Fruit fly (Drosophila melanogaster) whole organism, embryonic: ENCODE measurements around the gene CG4017.

ENCODE experiments used
- Asciz ChIP-seq: fragments of 200-800 bp; sonication (Bioruptor generic); optimal IDR thresholded peaks from 2 replicates; lab custom pipeline; 2017; ENCODE audit warnings: missing biosample characterization, mild to moderate bottlenecking, missing genetic modification characterization, missing genetic modification reagents
- CG1024 ChIP-seq: fragments of 200-800 bp; sonication (Bioruptor generic); IDR thresholded peaks from 2 replicates; pipeline ENCODE4 v1.3.6; 2022; ENCODE audit warnings: missing biosample characterization, missing genetic modification characterization
- CG10543 ChIP-seq: fragments of 200-800 bp; sonication (Bioruptor generic); optimal IDR thresholded peaks from 3 replicates; lab custom pipeline; 2017; ENCODE audit warnings: missing biosample characterization, mild to moderate bottlenecking, missing genetic modification characterization, moderate library complexity
- CG12155 ChIP-seq: fragments of 200-800 bp; sonication (Bioruptor generic); optimal IDR thresholded peaks from 3 replicates; lab custom pipeline; 2016; ENCODE audit warnings: missing biosample characterization, missing genetic modification characterization
- CG12236 ChIP-seq: fragments of 200-800 bp; sonication (Bioruptor generic); optimal IDR thresholded peaks from 2 replicates; lab custom pipeline; 2016; ENCODE audit warnings: missing biosample characterization, missing genetic modification characterization
- CG13624 ChIP-seq: fragments of 200-800 bp; sonication (Bioruptor generic); optimal IDR thresholded peaks from 2 replicates; lab custom pipeline; 2016; ENCODE audit warnings: missing biosample characterization, missing genetic modification characterization
- CG17568 ChIP-seq: fragments of 200-800 bp; sonication (Bioruptor generic); optimal IDR thresholded peaks from 2 replicates; lab custom pipeline; 2018; ENCODE audit warnings: missing biosample characterization, mild to moderate bottlenecking, missing genetic modification characterization, moderate library complexity
- CG2116 ChIP-seq: fragments of 200-800 bp; sonication (Bioruptor generic); optimal IDR thresholded peaks from 3 replicates; lab custom pipeline; 2018; ENCODE audit warnings: missing biosample characterization, mild to moderate bottlenecking, missing genetic modification characterization
- CG2129 ChIP-seq: fragments of 200-800 bp; sonication (Bioruptor generic); IDR thresholded peaks from 2 replicates; pipeline ENCODE4 v1.3.6; 2022; ENCODE audit warnings: missing biosample characterization, missing genetic modification characterization; ENCODE audit not compliant: partially characterized antibody
- CG30403 ChIP-seq: fragments of 200-800 bp; sonication (Bioruptor generic); optimal IDR thresholded peaks from 3 replicates; lab custom pipeline; 2016; ENCODE audit warnings: missing biosample characterization, missing genetic modification characterization
- CG3065 ChIP-seq: fragments of 200-800 bp; sonication (Bioruptor generic); optimal IDR thresholded peaks from 2 replicates; lab custom pipeline; 2016; ENCODE audit warnings: missing biosample characterization, missing genetic modification characterization
- CG31365 ChIP-seq: fragments of 200-800 bp; sonication (Bioruptor generic); optimal IDR thresholded peaks from 2 replicates; lab custom pipeline; 2018; ENCODE audit warnings: missing biosample characterization, mild to moderate bottlenecking, missing genetic modification characterization
- CG32532 ChIP-seq: fragments of 200-800 bp; sonication (Bioruptor generic); IDR thresholded peaks from 2 replicates; pipeline ENCODE4 v1.3.6; 2022; ENCODE audit warnings: missing biosample characterization, missing genetic modification characterization
- CG33213 ChIP-seq: fragments of 200-800 bp; sonication (Bioruptor generic); optimal IDR thresholded peaks from 3 replicates; lab custom pipeline; 2016; ENCODE audit warnings: missing biosample characterization, missing genetic modification characterization
- CG34224 ChIP-seq: fragments of 200-800 bp; sonication (Bioruptor generic); IDR thresholded peaks from 3 replicates; pipeline ENCODE4 v1.3.6; 2022; ENCODE audit warnings: missing biosample characterization, missing genetic modification characterization; ENCODE audit not compliant: partially characterized antibody
- CG7786 ChIP-seq: fragments of 200-800 bp; sonication (Bioruptor generic); optimal IDR thresholded peaks from 2 replicates; lab custom pipeline; 2016; ENCODE audit warnings: missing biosample characterization, missing genetic modification characterization
- CG8089 ChIP-seq: fragments of 200-800 bp; sonication (Bioruptor generic); optimal IDR thresholded peaks from 3 replicates; lab custom pipeline; 2016; ENCODE audit warnings: missing biosample characterization, missing genetic modification characterization
- Fer1 ChIP-seq: fragments of 200-800 bp; sonication (Bioruptor generic); optimal IDR thresholded peaks from 2 replicates; lab custom pipeline; 2017; ENCODE audit warnings: missing biosample characterization, mild to moderate bottlenecking, missing genetic modification characterization
- Fer2 ChIP-seq: fragments of 200-800 bp; sonication (Bioruptor generic); optimal IDR thresholded peaks from 2 replicates; lab custom pipeline; 2018; ENCODE audit warnings: missing biosample characterization, mild to moderate bottlenecking, missing genetic modification characterization, moderate library complexity
- Gsc ChIP-seq: fragments of 200-800 bp; sonication (Bioruptor generic); IDR thresholded peaks from 2 replicates; pipeline ENCODE4 v1.3.6; 2022; ENCODE audit warnings: missing biosample characterization, missing genetic modification characterization
- HLH3B ChIP-seq: fragments of 200-800 bp; sonication (Bioruptor generic); IDR thresholded peaks from 2 replicates; pipeline ENCODE4 v1.3.6; 2022; ENCODE audit warnings: missing biosample characterization, missing genetic modification characterization
- Lpt ChIP-seq: fragments of >200 bp; optimal IDR thresholded peaks from 2 replicates; lab custom pipeline; 2018; ENCODE audit warnings: missing biosample characterization, missing genetic modification characterization
- MBD-R2 ChIP-seq: fragments of 200-800 bp; sonication (Bioruptor generic); IDR thresholded peaks from 2 replicates; pipeline ENCODE4 v1.3.6; 2022; ENCODE audit warnings: missing biosample characterization, missing genetic modification characterization
- Neu2 ChIP-seq: fragments of 200-800 bp; sonication (Bioruptor generic); optimal IDR thresholded peaks from 3 replicates; lab custom pipeline; 2016; ENCODE audit warnings: missing biosample characterization, missing genetic modification characterization, borderline replicate concordance
- NfI ChIP-seq: fragments of 200-800 bp; sonication (Bioruptor generic); optimal IDR thresholded peaks from 3 replicates; lab custom pipeline; 2018; ENCODE audit warnings: missing biosample characterization, mild to moderate bottlenecking, missing genetic modification characterization, moderate library complexity
- Rfx ChIP-seq: fragments of 200-800 bp; sonication (Bioruptor generic); IDR thresholded peaks from 2 replicates; pipeline ENCODE4 v1.3.6; 2022; ENCODE audit warnings: missing biosample characterization, missing genetic modification characterization
- Side ChIP-seq: fragments of 200-800 bp; sonication (Bioruptor generic); optimal IDR thresholded peaks from 2 replicates; lab custom pipeline; 2016; ENCODE audit warnings: missing biosample characterization, missing genetic modification characterization
- Stat92E ChIP-seq, 3 experiments: fragments of >200 bp in 2 of 3; fragments of 200-800 bp in 1 of 3; sonication (Bioruptor generic) in 1 of 3; optimal IDR thresholded peaks; 2 replicates each; lab custom pipeline; 2017 to 2019; ENCODE audit warnings: missing biosample characterization in 3 of 3, missing genetic modification characterization in 3 of 3, mild to moderate bottlenecking in 1 of 3, moderate library complexity in 1 of 3
- Trl ChIP-seq, 3 experiments: fragments of >200 bp in 2 of 3; fragments of 200-800 bp in 1 of 3; sonication (Bioruptor generic) in 1 of 3; optimal IDR thresholded peaks; 2 replicates in 1 of 3; 3 replicates in 2 of 3; lab custom pipeline; 2016 to 2017; ENCODE audit warnings: missing biosample characterization in 1 of 3, missing genetic modification characterization in 1 of 3
- ash1 ChIP-seq: fragments of 200-800 bp; sonication (Bioruptor generic); optimal IDR thresholded peaks from 2 replicates; lab custom pipeline; 2018; ENCODE audit warnings: missing biosample characterization, mild to moderate bottlenecking, missing genetic modification characterization
- bowl ChIP-seq: fragments of 200-800 bp; sonication (Bioruptor generic); IDR thresholded peaks from 2 replicates; pipeline ENCODE4 v1.3.6; 2022; ENCODE audit warnings: missing biosample characterization, missing genetic modification characterization
- chm ChIP-seq: fragments of 200-800 bp; sonication (Bioruptor generic); IDR thresholded peaks from 2 replicates; pipeline ENCODE4 v1.3.6; 2022; ENCODE audit warnings: missing biosample characterization, missing genetic modification characterization
- gfzf ChIP-seq: fragments of 200-800 bp; sonication (Bioruptor generic); optimal IDR thresholded peaks from 2 replicates; lab custom pipeline; 2016; ENCODE audit warnings: missing biosample characterization, mild to moderate bottlenecking, missing genetic modification characterization, moderate library complexity
- hbn ChIP-seq: fragments of 200-800 bp; sonication (Bioruptor generic); IDR thresholded peaks from 2 replicates; pipeline ENCODE4 v1.3.6; 2022; ENCODE audit warnings: missing biosample characterization, missing genetic modification characterization; ENCODE audit not compliant: partially characterized antibody
- her ChIP-seq: fragments of 200-800 bp; sonication (Bioruptor generic); optimal IDR thresholded peaks from 2 replicates; lab custom pipeline; 2016; ENCODE audit warnings: missing biosample characterization, missing genetic modification characterization
- inv ChIP-seq: fragments of 200-800 bp; sonication (Bioruptor generic); IDR thresholded peaks from 2 replicates; pipeline ENCODE4 v1.3.6; 2022; ENCODE audit warnings: missing biosample characterization, missing genetic modification characterization; ENCODE audit not compliant: partially characterized antibody
- jigr1 ChIP-seq: fragments of 200-800 bp; sonication (Bioruptor generic); IDR thresholded peaks from 3 replicates; pipeline ENCODE4 v1.3.6; 2022; ENCODE audit warnings: missing biosample characterization, missing genetic modification characterization
- nau ChIP-seq: fragments of 200-800 bp; sonication (Bioruptor generic); optimal IDR thresholded peaks from 3 replicates; lab custom pipeline; 2017; ENCODE audit warnings: missing biosample characterization, mild to moderate bottlenecking, missing genetic modification characterization, missing genetic modification reagents
- nerfin-1 ChIP-seq: fragments of 200-800 bp; sonication (Bioruptor generic); optimal IDR thresholded peaks from 3 replicates; lab custom pipeline; 2019; ENCODE audit warnings: missing biosample characterization, mild to moderate bottlenecking, missing genetic modification characterization, moderate library complexity
- pan ChIP-seq, 4 experiments: fragments of >200 bp in 3 of 4; fragments of 200-800 bp in 1 of 4; sonication (Bioruptor generic) in 1 of 4; optimal IDR thresholded peaks in 3 of 4; IDR thresholded peaks in 1 of 4; 2 replicates each; pipeline versions ENCODE4 v1.3.6 to Lab custom; 2017 to 2022; ENCODE audit warnings: missing biosample characterization in 2 of 4, missing genetic modification characterization in 2 of 4, mixed read lengths in 1 of 4
- prd ChIP-seq, 3 experiments: fragments of >200 bp in 2 of 3; fragments of 200-800 bp in 1 of 3; sonication (Bioruptor generic) in 1 of 3; optimal IDR thresholded peaks in 2 of 3; IDR thresholded peaks in 1 of 3; 2 replicates in 2 of 3; 3 replicates in 1 of 3; pipeline versions ENCODE4 v1.3.6 to Lab custom; 2017 to 2022; ENCODE audit warnings: missing biosample characterization in 1 of 3, missing genetic modification characterization in 1 of 3
- sens ChIP-seq: fragments of 200-800 bp; sonication (Bioruptor generic); peaks from one replicate; lab custom pipeline; 2016; ENCODE audit warnings: missing biosample characterization, missing genetic modification characterization
- so ChIP-seq: fragments of 200-800 bp; sonication (Bioruptor generic); IDR thresholded peaks from 3 replicates; pipeline ENCODE4 v1.3.6; 2022; ENCODE audit warnings: missing biosample characterization, missing genetic modification characterization
- sqz ChIP-seq: fragments of 200-800 bp; sonication (Bioruptor generic); optimal IDR thresholded peaks from 3 replicates; lab custom pipeline; 2018; ENCODE audit warnings: missing biosample characterization, mild to moderate bottlenecking, missing genetic modification characterization
- ssp ChIP-seq: fragments of 200-800 bp; sonication (Bioruptor generic); IDR thresholded peaks from 2 replicates; pipeline ENCODE4 v1.3.6; 2022; ENCODE audit warnings: missing biosample characterization, missing genetic modification characterization
- tna ChIP-seq: fragments of 200-800 bp; sonication (Bioruptor generic); IDR thresholded peaks from 2 replicates; pipeline ENCODE4 v1.3.6; 2022; ENCODE audit warnings: missing biosample characterization, missing genetic modification characterization; ENCODE audit not compliant: partially characterized antibody
- toy ChIP-seq: fragments of 200-800 bp; sonication (Bioruptor generic); IDR thresholded peaks from 2 replicates; pipeline ENCODE4 v1.3.6; 2022; ENCODE audit warnings: missing biosample characterization, missing genetic modification characterization
- tup ChIP-seq: fragments of 200-800 bp; sonication (Bioruptor generic); optimal IDR thresholded peaks from 2 replicates; lab custom pipeline; 2016; ENCODE audit warnings: missing biosample characterization, mild to moderate bottlenecking, missing genetic modification characterization, moderate library complexity
- vvl ChIP-seq: fragments of 200-800 bp; sonication (Bioruptor generic); IDR thresholded peaks from 2 replicates; pipeline ENCODE4 v1.3.6; 2022; ENCODE audit warnings: missing biosample characterization, missing genetic modification characterization

Gene CG4017

DNA sequence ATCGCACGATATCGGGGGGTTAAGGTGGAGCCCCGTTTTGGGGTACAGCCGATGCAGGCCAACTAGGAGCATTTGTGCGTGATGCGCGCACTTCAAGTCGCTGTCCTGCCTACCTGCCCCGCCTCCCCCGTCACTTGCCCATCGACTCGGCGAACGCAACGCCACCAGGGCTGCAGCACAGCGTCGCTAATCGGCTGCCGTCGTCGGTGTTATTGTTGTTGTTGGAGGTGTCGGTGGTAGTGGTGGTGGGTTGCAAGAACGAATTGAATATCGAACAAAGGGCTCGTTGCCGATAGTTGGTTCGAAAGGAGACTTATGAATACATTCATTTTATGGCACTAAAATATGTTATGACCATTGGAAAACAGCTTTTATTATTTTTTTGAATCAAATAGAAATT is 8.0 kb upstream of the CG4017 start (continued):
- TF ChIP-seq nerfin-1 (tag; lab: Kevin White, UChicago) (peak; percentile 24), MBD-R2 (peak; percentile 87), tna (GFP tag; lab: Robert Waterston, UW) (peak; percentile 86), sens (peak; percentile 75), CG32532 (GFP tag; lab: Robert Waterston, UW) (peak; percentile 80), jigr1 (GFP tag; lab: Robert Waterston, UW) (0 out of 3 replicates have a peak, but pooled peaks have one; percentile 16), Asciz (GFP tag; lab: Kevin White, UChicago) (no peak), so (GFP tag; lab: Robert Waterston, UW) (0 out of 3 replicates have a peak, but pooled peaks have one; percentile 24), bowl (GFP tag; lab: Robert Waterston, UW) (no peak), sqz (GFP tag; lab: Kevin White, UChicago) (no peak), Neu2 (GFP tag; lab: Kevin White, UChicago) (no peak), Side (GFP tag; lab: Kevin White, UChicago) (no peak), CG34224 (GFP tag; lab: Robert Waterston, UW) (peak; percentile 92), inv (GFP tag; lab: Robert Waterston, UW) (peak; percentile 92), CG8089 (GFP tag; lab: Kevin White, UChicago) (no peak), CG10543 (GFP tag; lab: Kevin White, UChicago) (peak; percentile 16), hbn (GFP tag; lab: Robert Waterston, UW) (peak; percentile 89), CG2129 (GFP tag; lab: Robert Waterston, UW) (peak; percentile 87), Trl (optimal IDR thresholded peaks at IDR 0.05; lab: Kevin White, UChicago) (peak in 1 of 2 experiments; percentile 18), Trl (GFP tag; optimal IDR thresholded peaks at IDR 0.05; lab: Kevin White, UChicago) (peak; percentile 64), CG1024 (GFP tag; lab: Robert Waterston, UW) (peak; percentile 55; the same call in 1 of the 2 replicates), ash1 (GFP tag; lab: Kevin White, UChicago) (peak; percentile 67), prd (optimal IDR thresholded peaks at IDR 0.05; lab: Kevin White, UChicago) (no peak), prd (GFP tag; IDR thresholded peaks at IDR 0.05; lab: Robert Waterston, UW) (peak; percentile 88), vvl (peak; percentile 83), Stat92E (GFP tag; optimal IDR thresholded peaks at IDR 0.05; lab: Kevin White, UChicago) (no peak), CG31365 (tag; lab: Kevin White, UChicago) (peak; percentile 16), Fer2 (tag; lab: Kevin White, UChicago) (peak; percentile 50), HLH3B (GFP tag; lab: Robert Waterston, UW) (peak; percentile 62), CG12155 (GFP tag; lab: Kevin White, UChicago) (peak; percentile 75), CG12236 (no peak), chm (GFP tag; lab: Robert Waterston, UW) (peak; percentile 82), nau (GFP tag; lab: Kevin White, UChicago) (no peak), tup (GFP tag; lab: Kevin White, UChicago) (no peak), Fer1 (peak; percentile 23), CG7786 (GFP tag; lab: Kevin White, UChicago) (peak; percentile 52), Gsc (GFP tag; lab: Robert Waterston, UW) (no peak), CG33213 (peak; percentile 53), CG30403 (peak; percentile 52), her (GFP tag; lab: Kevin White, UChicago) (peak; percentile 57), Lpt (no peak), CG3065 (GFP tag; lab: Kevin White, UChicago) (peak; percentile 30), NfI (GFP tag; lab: Kevin White, UChicago) (peak; percentile 67), Rfx (GFP tag; lab: Robert Waterston, UW) (peak; percentile 88), pan (optimal IDR thresholded peaks at IDR 0.05; lab: Kevin White, UChicago) (no peak), pan (GFP tag; optimal IDR thresholded peaks at IDR 0.05 in 1 of 2, IDR thresholded peaks at IDR 0.05 in 1 of 2) (peak in 1 of 2 experiments; percentile 72), gfzf (GFP tag; lab: Kevin White, UChicago) (peak; percentile 12), CG13624 (GFP tag; lab: Kevin White, UChicago) (peak; percentile 47), CG2116 (GFP tag; lab: Kevin White, UChicago) (peak; percentile 69), CG17568 (GFP tag; lab: Kevin White, UChicago) (no peak), toy (GFP tag; lab: Robert Waterston, UW) (0 out of 2 replicates have a peak, but pooled peaks have one; percentile 14), ssp (GFP tag; lab: Robert Waterston, UW) (peak; percentile 45)
